Fruit fly (Drosophila melanogaster) whole organism, embryonic: Measurements from ENCODE around the gene Sem1.

Experiments
- CG15601 ChIP-seq: fragments of 200-800 bp; sonication (Bioruptor generic); optimal IDR thresholded peaks from 3 replicates; lab custom pipeline; 2019; ENCODE audit warnings: missing biosample characterization, mild to moderate bottlenecking, missing genetic modification characterization, moderate library complexity
- CG1602 ChIP-seq: fragments of 200-800 bp; sonication (Bioruptor generic); optimal IDR thresholded peaks from 3 replicates; lab custom pipeline; 2016; ENCODE audit warnings: missing biosample characterization, missing genetic modification characterization
- CG1603 ChIP-seq: fragments of 200-800 bp; sonication (Bioruptor generic); optimal IDR thresholded peaks from 2 replicates; lab custom pipeline; 2019; ENCODE audit warnings: missing biosample characterization, mild to moderate bottlenecking, missing genetic modification characterization, moderate library complexity
- CG16779 ChIP-seq: fragments of 200-800 bp; sonication (Bioruptor generic); IDR thresholded peaks from 2 replicates; pipeline ENCODE4 v1.3.6; 2022; ENCODE audit warnings: missing biosample characterization, missing genetic modification characterization
- CG1792 ChIP-seq: fragments of 200-800 bp; sonication (Bioruptor generic); optimal IDR thresholded peaks from 2 replicates; lab custom pipeline; 2016; ENCODE audit warnings: missing biosample characterization, missing genetic modification characterization
- CG2875 ChIP-seq: fragments of 200-800 bp; sonication (Bioruptor generic); optimal IDR thresholded peaks from 2 replicates; lab custom pipeline; 2017; ENCODE audit warnings: missing biosample characterization, mild to moderate bottlenecking, missing genetic modification characterization, missing genetic modification reagents
- CG3065 ChIP-seq: fragments of 200-800 bp; sonication (Bioruptor generic); optimal IDR thresholded peaks from 2 replicates; lab custom pipeline; 2016; ENCODE audit warnings: missing biosample characterization, missing genetic modification characterization
- CG32767 ChIP-seq: fragments of 200-800 bp; sonication (Bioruptor generic); IDR thresholded peaks from 2 replicates; pipeline ENCODE4 v1.3.6; 2022; ENCODE audit warnings: missing biosample characterization, missing genetic modification characterization
- CG3995 ChIP-seq: fragments of 200-800 bp; sonication (Bioruptor generic); optimal IDR thresholded peaks from 3 replicates; lab custom pipeline; 2016; ENCODE audit warnings: missing biosample characterization, missing genetic modification characterization
- CG5180 ChIP-seq: fragments of 200-800 bp; sonication (Bioruptor generic); optimal IDR thresholded peaks from 3 replicates; lab custom pipeline; 2017; ENCODE audit warnings: missing biosample characterization, missing genetic modification characterization, mild to moderate bottlenecking, moderate library complexity, missing genetic modification reagents
- CG6854 ChIP-seq: fragments of 200-800 bp; sonication (Bioruptor generic); optimal IDR thresholded peaks from 3 replicates; lab custom pipeline; 2017; ENCODE audit warnings: missing biosample characterization, mild to moderate bottlenecking, missing genetic modification characterization
- CG7928 ChIP-seq: fragments of 200-800 bp; sonication (Bioruptor generic); optimal IDR thresholded peaks from 2 replicates; lab custom pipeline; 2017; ENCODE audit warnings: missing biosample characterization, mild to moderate bottlenecking, missing genetic modification characterization
- CG8089 ChIP-seq: fragments of 200-800 bp; sonication (Bioruptor generic); optimal IDR thresholded peaks from 3 replicates; lab custom pipeline; 2016; ENCODE audit warnings: missing biosample characterization, missing genetic modification characterization
- CG9609 ChIP-seq: fragments of 200-800 bp; sonication (Bioruptor generic); optimal IDR thresholded peaks from 3 replicates; lab custom pipeline; 2016; ENCODE audit warnings: missing biosample characterization, missing genetic modification characterization
- CG9817 ChIP-seq: fragments of 200-800 bp; sonication (Bioruptor generic); optimal IDR thresholded peaks from 2 replicates; lab custom pipeline; 2018; ENCODE audit warnings: missing biosample characterization, mild to moderate bottlenecking, missing genetic modification characterization, moderate library complexity
- D19A ChIP-seq: fragments of 200-800 bp; optimal IDR thresholded peaks from 3 replicates; lab custom pipeline; 2019; ENCODE audit warnings: missing biosample characterization, mild to moderate bottlenecking, missing genetic modification characterization, moderate library complexity
- Dbx ChIP-seq: fragments of 200-800 bp; sonication (Bioruptor generic); IDR thresholded peaks from 3 replicates; pipeline ENCODE4 v1.3.6; 2022; ENCODE audit warnings: missing biosample characterization, missing genetic modification characterization
- Dek ChIP-seq: fragments of 200-800 bp; sonication (Bioruptor generic); optimal IDR thresholded peaks from 3 replicates; lab custom pipeline; 2019; ENCODE audit warnings: missing biosample characterization, mild to moderate bottlenecking, missing genetic modification characterization, moderate library complexity
- Drgx ChIP-seq: fragments of 200-800 bp; sonication (Bioruptor generic); IDR thresholded peaks from 2 replicates; pipeline ENCODE4 v1.3.6; 2022; ENCODE audit warnings: missing biosample characterization, missing genetic modification characterization
- Gug ChIP-seq: fragments of 200-800 bp; sonication (Bioruptor generic); IDR thresholded peaks from 4 replicates; pipeline ENCODE4 v1.3.6; 2022; ENCODE audit warnings: missing biosample characterization, missing genetic modification characterization
- HHEX ChIP-seq: fragments of 200-800 bp; sonication (Bioruptor generic); optimal IDR thresholded peaks from 3 replicates; lab custom pipeline; 2017; ENCODE audit warnings: missing biosample characterization, mild to moderate bottlenecking, missing genetic modification characterization, missing genetic modification reagents
- HLHmδ ChIP-seq: fragments of 200-800 bp; sonication (Bioruptor generic); optimal IDR thresholded peaks from 2 replicates; lab custom pipeline; 2018; ENCODE audit warnings: missing biosample characterization, mild to moderate bottlenecking, missing genetic modification characterization, moderate library complexity
- Jarid2 ChIP-seq: fragments of 200-800 bp; sonication (Bioruptor generic); optimal IDR thresholded peaks from 3 replicates; lab custom pipeline; 2017; ENCODE audit warnings: mild to moderate bottlenecking, missing biosample characterization, missing genetic modification reagents, missing genetic modification characterization
- MESR4 ChIP-seq: fragments of 200-800 bp; sonication (Bioruptor generic); optimal IDR thresholded peaks from 2 replicates; lab custom pipeline; 2018; ENCODE audit warnings: missing biosample characterization, mild to moderate bottlenecking, missing genetic modification characterization, moderate library complexity
- NC2β ChIP-seq: fragments of 200-800 bp; sonication (Bioruptor generic); optimal IDR thresholded peaks from 2 replicates; lab custom pipeline; 2016; ENCODE audit warnings: missing biosample characterization, missing genetic modification characterization
- Six4 ChIP-seq: fragments of 200-800 bp; sonication (Bioruptor generic); optimal IDR thresholded peaks from 2 replicates; lab custom pipeline; 2016; ENCODE audit warnings: missing biosample characterization, missing genetic modification characterization
- TFAM ChIP-seq: fragments of 200-800 bp; sonication (Bioruptor generic); optimal IDR thresholded peaks from 2 replicates; lab custom pipeline; 2017; ENCODE audit warnings: missing biosample characterization, missing genetic modification characterization, inconsistent platforms
- ab ChIP-seq: fragments of 200-800 bp; sonication (Bioruptor generic); optimal IDR thresholded peaks from 2 replicates; lab custom pipeline; 2016; ENCODE audit warnings: missing biosample characterization, missing genetic modification characterization
- aop ChIP-seq: fragments of 200-800 bp; sonication (Bioruptor generic); IDR thresholded peaks from 2 replicates; pipeline ENCODE4 v1.3.6; 2022; ENCODE audit warnings: missing biosample characterization, missing genetic modification characterization
- az2 ChIP-seq: fragments of 200-800 bp; sonication (Bioruptor generic); optimal IDR thresholded peaks from 3 replicates; lab custom pipeline; 2016; ENCODE audit warnings: missing biosample characterization, missing genetic modification characterization
- fru ChIP-seq: fragments of >200 bp; optimal IDR thresholded peaks from 2 replicates; lab custom pipeline; 2017
- gcm2 ChIP-seq: fragments of 200-800 bp; sonication (Bioruptor generic); optimal IDR thresholded peaks from 2 replicates; lab custom pipeline; 2016; ENCODE audit warnings: missing biosample characterization, missing genetic modification characterization
- h ChIP-seq: fragments of >200 bp; optimal IDR thresholded peaks from 2 replicates; lab custom pipeline; 2017
- hkb ChIP-seq, 2 experiments: fragments of 200-800 bp in 1 of 2; fragments of >200 bp in 1 of 2; sonication (Bioruptor generic) in 1 of 2; IDR thresholded peaks in 1 of 2; optimal IDR thresholded peaks in 1 of 2; 2 replicates each; pipeline versions ENCODE4 v1.3.6 to Lab custom; 2017 to 2022; ENCODE audit warnings: missing biosample characterization in 1 of 2, missing genetic modification characterization in 1 of 2
- hth ChIP-seq: fragments of >200 bp; optimal IDR thresholded peaks from 2 replicates; lab custom pipeline; 2017; ENCODE audit warnings: inconsistent platforms
- inv ChIP-seq: fragments of 200-800 bp; sonication (Bioruptor generic); IDR thresholded peaks from 2 replicates; pipeline ENCODE4 v1.3.6; 2022; ENCODE audit warnings: missing biosample characterization, missing genetic modification characterization; ENCODE audit not compliant: partially characterized antibody
- jumu ChIP-seq: fragments of 200-800 bp; sonication (Bioruptor generic); optimal IDR thresholded peaks from 3 replicates; lab custom pipeline; 2016; ENCODE audit warnings: missing biosample characterization, missing genetic modification characterization
- kay ChIP-seq: fragments of 200-800 bp; sonication (Bioruptor generic); optimal IDR thresholded peaks from 2 replicates; lab custom pipeline; 2016; ENCODE audit warnings: missing biosample characterization, missing genetic modification characterization
- mirr ChIP-seq: fragments of 200-800 bp; sonication (Bioruptor generic); optimal IDR thresholded peaks from 3 replicates; lab custom pipeline; 2018; ENCODE audit warnings: missing biosample characterization, mild to moderate bottlenecking, missing genetic modification characterization
- mld ChIP-seq: fragments of 200-800 bp; sonication (Bioruptor generic); IDR thresholded peaks from 3 replicates; pipeline ENCODE4 v1.3.6; 2022; ENCODE audit warnings: missing biosample characterization, missing genetic modification characterization; ENCODE audit not compliant: partially characterized antibody
- pan ChIP-seq, 4 experiments: fragments of >200 bp in 3 of 4; fragments of 200-800 bp in 1 of 4; sonication (Bioruptor generic) in 1 of 4; optimal IDR thresholded peaks in 3 of 4; IDR thresholded peaks in 1 of 4; 2 replicates each; pipeline versions ENCODE4 v1.3.6 to Lab custom; 2017 to 2022; ENCODE audit warnings: missing biosample characterization in 2 of 4, missing genetic modification characterization in 2 of 4, mixed read lengths in 1 of 4
- pum ChIP-seq: fragments of 200-800 bp; sonication (Bioruptor generic); optimal IDR thresholded peaks from 2 replicates; lab custom pipeline; 2016; ENCODE audit warnings: missing biosample characterization, missing genetic modification characterization
- salm ChIP-seq: fragments of 200-800 bp; sonication (Bioruptor generic); optimal IDR thresholded peaks from 2 replicates; lab custom pipeline; 2018; ENCODE audit warnings: missing biosample characterization, mild to moderate bottlenecking, missing genetic modification characterization
- sd ChIP-seq: fragments of 200-800 bp; sonication (Bioruptor generic); optimal IDR thresholded peaks from 3 replicates; lab custom pipeline; 2018; ENCODE audit warnings: missing biosample characterization, mild to moderate bottlenecking, missing genetic modification characterization, moderate library complexity
- shn ChIP-seq: fragments of 200-800 bp; sonication (Bioruptor generic); optimal IDR thresholded peaks from 3 replicates; lab custom pipeline; 2016; ENCODE audit warnings: missing biosample characterization, missing genetic modification characterization
- so ChIP-seq: fragments of 200-800 bp; sonication (Bioruptor generic); IDR thresholded peaks from 3 replicates; pipeline ENCODE4 v1.3.6; 2022; ENCODE audit warnings: missing biosample characterization, missing genetic modification characterization
- ssp ChIP-seq: fragments of 200-800 bp; sonication (Bioruptor generic); IDR thresholded peaks from 2 replicates; pipeline ENCODE4 v1.3.6; 2022; ENCODE audit warnings: missing biosample characterization, missing genetic modification characterization
- tll ChIP-seq, 2 experiments: fragments of 200-800 bp in 1 of 2; fragments of >200 bp in 1 of 2; sonication (Bioruptor generic) in 1 of 2; optimal IDR thresholded peaks; 2 replicates each; lab custom pipeline; 2017 to 2019; ENCODE audit warnings: missing biosample characterization in 2 of 2, missing genetic modification characterization in 2 of 2, mild to moderate bottlenecking in 1 of 2, moderate library complexity in 1 of 2
- wor ChIP-seq: fragments of 200-800 bp; sonication (Bioruptor generic); IDR thresholded peaks from 2 replicates; pipeline ENCODE4 v1.3.6; 2022; ENCODE audit warnings: missing biosample characterization, missing genetic modification characterization

Sem1 gene

dm6 chr2L:7023614-7024259 lies 40.0 kb upstream of the Sem1 start, which contains the start of gene Gart (continued):
- TF ChIP-seq aop (GFP tag; lab: Robert Waterston, UW): no peak
- no peak for TF ChIP-seq TFAM (GFP tag; lab: Kevin White, UChicago)
- TF ChIP-seq shn (GFP tag; lab: Kevin White, UChicago): peak; percentile 53
- TF ChIP-seq NC2β: peak; percentile 13
- no peak for TF ChIP-seq CG9817 (tag; lab: Kevin White, UChicago)
- TF ChIP-seq D19A: peak; percentile 93
- TF ChIP-seq hkb (optimal IDR thresholded peaks at IDR 0.05; lab: Kevin White, UChicago): no peak
- peak; percentile 60; the same call in 1 of the 2 replicates for TF ChIP-seq hkb (GFP tag; IDR thresholded peaks at IDR 0.05; lab: Robert Waterston, UW)
- TF ChIP-seq MESR4 (GFP tag; lab: Kevin White, UChicago): peak; percentile 9
- TF ChIP-seq ssp: peak; percentile 71
- no peak for TF ChIP-seq mirr
- TF ChIP-seq wor: no peak; the same call in 1 of the 2 replicates
- no peak for TF ChIP-seq CG3995 (GFP tag; lab: Kevin White, UChicago)
- peak; percentile 80 for TF ChIP-seq CG1603 (tag; lab: Kevin White, UChicago)
- TF ChIP-seq Six4 (GFP tag; lab: Kevin White, UChicago): peak; percentile 6
- TF ChIP-seq CG16779 (GFP tag; lab: Robert Waterston, UW): no peak
- TF ChIP-seq salm (tag; lab: Kevin White, UChicago): peak; percentile 49
- no peak for TF ChIP-seq inv
- no peak for TF ChIP-seq mld (GFP tag; lab: Robert Waterston, UW)
- peak; percentile 20 for TF ChIP-seq ab
- peak; percentile 69 for TF ChIP-seq CG9609 (GFP tag; lab: Kevin White, UChicago)
- no peak for TF ChIP-seq gcm2
- no peak for TF ChIP-seq h (lab: Kevin White, UChicago)
- TF ChIP-seq CG2875 (GFP tag; lab: Kevin White, UChicago): peak; percentile 67
- no peak for TF ChIP-seq pan (optimal IDR thresholded peaks at IDR 0.05; lab: Kevin White, UChicago)
- peak in 1 of 2 experiments; percentile 28 for TF ChIP-seq pan (GFP tag; optimal IDR thresholded peaks at IDR 0.05 in 1 of 2, IDR thresholded peaks at IDR 0.05 in 1 of 2)
- no peak for TF ChIP-seq hth (lab: Kevin White, UChicago)
- no peak for TF ChIP-seq Gug (GFP tag; lab: Robert Waterston, UW)
- TF ChIP-seq CG1792 (GFP tag; lab: Kevin White, UChicago): peak; percentile 75
- TF ChIP-seq fru (lab: Kevin White, UChicago): no peak
- TF ChIP-seq sd: peak; percentile 49
- peak; percentile 13 for TF ChIP-seq CG7928 (GFP tag; lab: Kevin White, UChicago)
- peak; percentile 63; the same call in 2 of the 3 replicates for TF ChIP-seq Dbx (GFP tag; lab: Robert Waterston, UW)
- peak; percentile 59 for TF ChIP-seq CG8089 (GFP tag; lab: Kevin White, UChicago)
- peak; percentile 74 for TF ChIP-seq CG15601 (tag; lab: Kevin White, UChicago)
- peak; percentile 52; the same call in 1 of the 2 replicates for TF ChIP-seq Drgx (GFP tag; lab: Robert Waterston, UW)
- no peak for TF ChIP-seq Jarid2 (GFP tag; lab: Kevin White, UChicago)
- peak; percentile 53; the same call in 1 of the 2 replicates for TF ChIP-seq CG32767 (GFP tag; lab: Robert Waterston, UW)
- peak; percentile 57 for TF ChIP-seq az2 (GFP tag; lab: Kevin White, UChicago)
- TF ChIP-seq CG3065 (GFP tag; lab: Kevin White, UChicago): no peak
- no peak for TF ChIP-seq CG6854
- peak; percentile 43 for TF ChIP-seq kay (GFP tag; lab: Kevin White, UChicago)
- TF ChIP-seq CG1602 (GFP tag; lab: Kevin White, UChicago): peak; percentile 37
- TF ChIP-seq HHEX: peak; percentile 39
- TF ChIP-seq so (GFP tag; lab: Robert Waterston, UW): 0 out of 3 replicates have a peak, but pooled peaks have one; percentile 18
- TF ChIP-seq CG5180 (GFP tag; lab: Kevin White, UChicago): no peak
- peak; percentile 57 for TF ChIP-seq Dek (tag; lab: Kevin White, UChicago)
- TF ChIP-seq pum: peak; percentile 64
- TF ChIP-seq tll (GFP tag; optimal IDR thresholded peaks at IDR 0.05; lab: Kevin White, UChicago): peak in 1 of 2 experiments; percentile 4
- no peak for TF ChIP-seq HLHmδ
- peak; percentile 58 for TF ChIP-seq jumu (GFP tag; lab: Kevin White, UChicago)
